Worm (Caenorhabditis elegans): ENCODE measurements around the gene clec-229.

DNA sequence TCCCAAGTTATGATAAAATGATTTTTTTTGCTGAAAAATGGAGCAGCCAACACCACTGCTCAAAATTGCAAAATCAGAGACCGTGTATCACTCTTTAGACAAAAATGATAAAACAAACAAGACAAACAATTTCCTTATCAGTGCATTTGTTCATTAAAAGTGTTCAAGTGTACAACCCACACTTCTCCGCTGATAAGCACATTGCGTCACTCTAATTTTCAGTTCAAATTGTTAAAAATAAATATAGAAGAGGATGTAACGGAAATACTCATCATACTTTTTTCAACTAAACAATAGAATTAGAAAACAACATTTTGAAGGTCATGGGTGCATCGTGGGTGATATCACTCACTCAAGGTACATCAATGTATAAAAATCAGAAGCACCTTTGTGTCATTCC is 22.7 kb downstream of the clec-229 start, which contains the start of gene nhr-291:
- no peak for TF ChIP-seq him-1 (tag; optimal IDR thresholded peaks at IDR 0.05)
- TF ChIP-seq dao-5 (tag; optimal IDR thresholded peaks at IDR 0.05) = no peak

All from whole organism, L4/young adult.